Worm (Caenorhabditis elegans) whole organism, L2 larva: ENCODE measurements around the gene H13N06.7.

ENCODE experiments used
- C34F6.9 ChIP-seq: fragments of 150-350 bp; optimal IDR thresholded peaks from 2 replicates; lab custom pipeline; 2014; ENCODE audit warnings: missing biosample characterization, missing genetic modification characterization
- F13H6.1 ChIP-seq: sonication (generic microtip); optimal IDR thresholded peaks from 2 replicates; lab custom pipeline; 2016; ENCODE audit warnings: missing genetic modification characterization, missing compliant biosample characterization
- R02D3.7 ChIP-seq: fragments of 150-350 bp; optimal IDR thresholded peaks from 2 replicates; lab custom pipeline; 2014; ENCODE audit warnings: missing biosample characterization, missing genetic modification characterization
- Y55F3AM.14 ChIP-seq: fragments of 200-800 bp; sonication (Bioruptor generic); optimal IDR thresholded peaks from 2 replicates; lab custom pipeline; 2018; ENCODE audit warnings: mild to moderate bottlenecking, missing genetic modification characterization, missing compliant biosample characterization
- ZK546.5 ChIP-seq: sonication (generic microtip); optimal IDR thresholded peaks from 2 replicates; lab custom pipeline; 2017; ENCODE audit warnings: missing biosample characterization, missing genetic modification characterization
- aly-2 ChIP-seq: fragments of 150-350 bp; optimal IDR thresholded peaks from 2 replicates; lab custom pipeline; 2014; ENCODE audit warnings: missing biosample characterization, missing genetic modification characterization
- ama-1 ChIP-seq: fragments of 150-350 bp; optimal IDR thresholded peaks from 2 replicates; lab custom pipeline; 2018; ENCODE audit warnings: inconsistent platforms
- ceh-82 ChIP-seq: fragments of 150-350 bp; optimal IDR thresholded peaks from 2 replicates; lab custom pipeline; 2014; ENCODE audit warnings: missing biosample characterization, missing genetic modification characterization
- crh-2 ChIP-seq: sonication (generic microtip); optimal IDR thresholded peaks from 2 replicates; lab custom pipeline; 2017; ENCODE audit warnings: missing biosample characterization, missing genetic modification characterization
- dmd-4 ChIP-seq: sonication (generic microtip); optimal IDR thresholded peaks from 2 replicates; lab custom pipeline; 2017; ENCODE audit warnings: missing biosample characterization, missing genetic modification characterization
- egl-27 ChIP-seq: sonication (generic microtip); optimal IDR thresholded peaks from 3 replicates; lab custom pipeline; 2017; ENCODE audit warnings: missing biosample characterization, missing genetic modification reagents, missing genetic modification characterization
- elt-1 ChIP-seq: fragments of 150-350 bp; optimal IDR thresholded peaks from 2 replicates; lab custom pipeline; 2014; ENCODE audit warnings: missing biosample characterization, missing genetic modification characterization
- elt-3 ChIP-seq: sonication (generic microtip); optimal IDR thresholded peaks from 2 replicates; lab custom pipeline; 2017; ENCODE audit warnings: missing biosample characterization, missing genetic modification characterization
- fos-1 ChIP-seq: fragments of 150-350 bp; optimal IDR thresholded peaks from 2 replicates; lab custom pipeline; 2014; ENCODE audit warnings: missing biosample characterization, missing genetic modification characterization
- gmeb-1 ChIP-seq: fragments of 150-350 bp; optimal IDR thresholded peaks from 2 replicates; lab custom pipeline; 2014; ENCODE audit warnings: missing biosample characterization, missing genetic modification characterization
- lin-11 ChIP-seq: fragments of 150-350 bp; sonication (generic microtip); optimal IDR thresholded peaks from 2 replicates; lab custom pipeline; 2014; ENCODE audit warnings: missing biosample characterization, missing genetic modification characterization, inconsistent platforms, mixed read lengths
- lin-39 ChIP-seq: fragments of 150-350 bp; optimal IDR thresholded peaks from 2 replicates; lab custom pipeline; 2014; ENCODE audit warnings: missing biosample characterization, missing genetic modification reagents, missing genetic modification characterization
- lsy-2 ChIP-seq, 2 experiments: fragments of 150-350 bp in 1 of 2; sonication (generic microtip) in 1 of 2; optimal IDR thresholded peaks; 2 replicates each; lab custom pipeline; 2014 to 2017; ENCODE audit warnings: missing biosample characterization in 2 of 2, missing genetic modification characterization in 2 of 2
- mab-5 ChIP-seq: fragments of 150-350 bp; optimal IDR thresholded peaks from 2 replicates; lab custom pipeline; 2014; ENCODE audit warnings: missing biosample characterization, missing genetic modification characterization
- mbf-1 ChIP-seq: sonication (generic microtip); optimal IDR thresholded peaks from 2 replicates; lab custom pipeline; 2017; ENCODE audit warnings: missing biosample characterization, missing genetic modification characterization
- mdl-1 ChIP-seq, 2 experiments: fragments of 150-350 bp in 1 of 2; sonication (generic microtip) in 1 of 2; optimal IDR thresholded peaks; 2 replicates each; lab custom pipeline; 2017; ENCODE audit warnings: missing biosample characterization in 2 of 2, missing genetic modification characterization in 2 of 2
- nhr-10 ChIP-seq: sonication (generic microtip); optimal IDR thresholded peaks from 2 replicates; lab custom pipeline; 2017; ENCODE audit warnings: missing biosample characterization, missing genetic modification characterization
- nhr-11 ChIP-seq: fragments of 150-350 bp; optimal IDR thresholded peaks from 2 replicates; lab custom pipeline; 2014; ENCODE audit warnings: missing biosample characterization, missing genetic modification characterization
- nhr-12 ChIP-seq: fragments of 150-350 bp; optimal IDR thresholded peaks from 2 replicates; lab custom pipeline; 2014; ENCODE audit warnings: missing biosample characterization, missing genetic modification characterization
- nhr-129 ChIP-seq: fragments of 150-350 bp; optimal IDR thresholded peaks from 2 replicates; lab custom pipeline; 2014; ENCODE audit warnings: missing biosample characterization, missing genetic modification characterization
- nhr-21 ChIP-seq: fragments of 150-350 bp; optimal IDR thresholded peaks from 2 replicates; lab custom pipeline; 2014; ENCODE audit warnings: missing biosample characterization, missing genetic modification characterization
- nhr-23 ChIP-seq: fragments of 150-350 bp; optimal IDR thresholded peaks from 2 replicates; lab custom pipeline; 2014; ENCODE audit warnings: missing biosample characterization, missing genetic modification reagents, missing genetic modification characterization
- nhr-237 ChIP-seq: fragments of 150-350 bp; optimal IDR thresholded peaks from 2 replicates; lab custom pipeline; 2014; ENCODE audit warnings: missing biosample characterization, missing genetic modification characterization
- nhr-25 ChIP-seq: fragments of 150-350 bp; sonication (generic microtip); optimal IDR thresholded peaks from 3 replicates; lab custom pipeline; 2014; ENCODE audit warnings: missing biosample characterization, missing genetic modification characterization
- nhr-6 ChIP-seq: fragments of 150-350 bp; optimal IDR thresholded peaks from 2 replicates; lab custom pipeline; 2014; ENCODE audit warnings: missing biosample characterization, missing genetic modification characterization
- peb-1 ChIP-seq: fragments of 150-350 bp; optimal IDR thresholded peaks from 2 replicates; lab custom pipeline; 2014; ENCODE audit warnings: missing biosample characterization, missing genetic modification characterization
- sem-4 ChIP-seq: fragments of 150-350 bp; optimal IDR thresholded peaks from 2 replicates; lab custom pipeline; 2014; ENCODE audit warnings: missing biosample characterization, missing genetic modification reagents, missing genetic modification characterization
- skn-1 ChIP-seq: sonication (generic microtip); optimal IDR thresholded peaks from 2 replicates; lab custom pipeline; 2017; ENCODE audit warnings: missing biosample characterization, missing genetic modification characterization
- sma-9 ChIP-seq, 2 experiments: fragments of 150-350 bp in 1 of 2; sonication (generic microtip) in 1 of 2; optimal IDR thresholded peaks; 2 replicates each; lab custom pipeline; 2014 to 2016; ENCODE audit warnings: missing genetic modification characterization in 2 of 2, mild to moderate bottlenecking in 1 of 2, missing biosample characterization in 1 of 2, missing compliant biosample characterization in 1 of 2, missing genetic modification reagents in 1 of 2, moderate library complexity in 1 of 2
- snpc-4 ChIP-seq: fragments of 150-350 bp; optimal IDR thresholded peaks from 2 replicates; lab custom pipeline; 2014; ENCODE audit warnings: missing biosample characterization, missing genetic modification characterization
- unc-39 ChIP-seq: fragments of 150-350 bp; optimal IDR thresholded peaks from 2 replicates; lab custom pipeline; 2014; ENCODE audit warnings: missing biosample characterization, missing genetic modification characterization
- unc-55 ChIP-seq: fragments of 150-350 bp; sonication (generic microtip); optimal IDR thresholded peaks from 3 replicates; lab custom pipeline; 2014; ENCODE audit warnings: missing biosample characterization, missing genetic modification reagents, missing genetic modification characterization
- unc-62 ChIP-seq: fragments of 150-350 bp; optimal IDR thresholded peaks from 2 replicates; lab custom pipeline; 2014; ENCODE audit warnings: missing biosample characterization, missing genetic modification reagents, missing genetic modification characterization
- zag-1 ChIP-seq: fragments of 150-350 bp; optimal IDR thresholded peaks from 2 replicates; lab custom pipeline; 2014; ENCODE audit warnings: missing biosample characterization, missing genetic modification characterization
- ztf-1 ChIP-seq: fragments of 200-800 bp; sonication (Bioruptor generic); conservative IDR thresholded peaks from 2 replicates; pipeline ENCODE4 v1.3.6; 2022; ENCODE audit warnings: missing genetic modification characterization, missing compliant biosample characterization
- ztf-11 ChIP-seq: sonication (generic microtip); optimal IDR thresholded peaks from 2 replicates; lab custom pipeline; 2017; ENCODE audit warnings: missing biosample characterization, missing genetic modification characterization
- ztf-4 ChIP-seq: fragments of 150-350 bp; optimal IDR thresholded peaks from 2 replicates; lab custom pipeline; 2014; ENCODE audit warnings: missing biosample characterization, missing genetic modification characterization

Gene H13N06.7

ce11 chrX:15536017-15536416, 33.1 kb downstream of the H13N06.7 start (continued):
- TF ChIP-seq nhr-6 (tag; lab: Kevin White, UChicago) (peak; percentile 1), lsy-2 (tag; optimal IDR thresholded peaks at IDR 0.05; lab: Kevin White, UChicago) (peak in 1 of 2 experiments; percentile 27), unc-39 (tag; lab: Kevin White, UChicago) (no peak), lin-39 (tag; lab: Kevin White, UChicago) (no peak), sem-4 (tag; lab: Kevin White, UChicago) (no peak), ztf-11 (tag; lab: Kevin White, UChicago) (no peak), peb-1 (tag; lab: Kevin White, UChicago) (no peak), ama-1 (lab: Kevin White, UChicago) (no peak), egl-27 (tag; lab: Kevin White, UChicago) (no peak), ztf-4 (tag; lab: Kevin White, UChicago) (peak; percentile 4), C34F6.9 (tag; lab: Kevin White, UChicago) (peak; percentile 52), nhr-25 (tag; lab: Kevin White, UChicago) (no peak), nhr-23 (tag; lab: Kevin White, UChicago) (no peak), nhr-129 (tag; lab: Kevin White, UChicago) (peak; percentile 53), nhr-21 (tag; lab: Kevin White, UChicago) (peak; percentile 35), mab-5 (tag; lab: Kevin White, UChicago) (no peak), Y55F3AM.14 (no peak), lin-11 (tag; lab: Kevin White, UChicago) (no peak)

- TF ChIP-seq skn-1 (tag; lab: Kevin White, UChicago) = no peak
- TF ChIP-seq aly-2 (tag; lab: Kevin White, UChicago) = no peak
- no peak for TF ChIP-seq sem-4 (tag; lab: Kevin White, UChicago)
- no peak for TF ChIP-seq unc-55 (GFP tag; lab: Kevin White, UChicago)
- TF ChIP-seq ama-1 (lab: Kevin White, UChicago) = no peak
- no peak for TF ChIP-seq lsy-2 (tag; optimal IDR thresholded peaks at IDR 0.05; lab: Kevin White, UChicago)
- TF ChIP-seq nhr-12 (tag; lab: Kevin White, UChicago) = no peak
- no peak for TF ChIP-seq F13H6.1 (tag; lab: Kevin White, UChicago)
Observed at ce11 chrX:15537362-15537761, 34.4 kb downstream of the H13N06.7 start, which contains the start of the genes olrn-1 and C02C6.14. TSS of gene olrn-1 (plus strand) at chrX:15537662. TSS of gene C02C6.14 (plus strand) at chrX:15537665.

ce11 chrX:15539299-15539698, 36.4 kb downstream of the H13N06.7 start:
- TF ChIP-seq mdl-1 (tag; optimal IDR thresholded peaks at IDR 0.05; lab: Kevin White, UChicago) (no peak), mbf-1 (tag; lab: Kevin White, UChicago) (no peak), egl-27 (tag; lab: Kevin White, UChicago) (no peak), ZK546.5 (tag; lab: Kevin White, UChicago) (no peak)

- TF ChIP-seq ztf-4 (tag; lab: Kevin White, UChicago) (peak; percentile 28), sma-9 (GFP tag; optimal IDR thresholded peaks at IDR 0.05; lab: Kevin White, UChicago) (no peak), sma-9 (tag; optimal IDR thresholded peaks at IDR 0.05; lab: Kevin White, UChicago) (no peak), unc-62 (GFP tag; lab: Kevin White, UChicago) (no peak)
Observed at ce11 chrX:15541437-15541836, 38.5 kb downstream of the H13N06.7 start.

ce11 chrX:15544671-15545070, 41.7 kb downstream of the H13N06.7 start:
- TF ChIP-seq lin-11 (tag; lab: Kevin White, UChicago) (no peak), zag-1 (no peak), ztf-4 (tag; lab: Kevin White, UChicago) (no peak), dmd-4 (tag; lab: Kevin White, UChicago) (no peak), unc-55 (GFP tag; lab: Kevin White, UChicago) (no peak), R02D3.7 (tag; lab: Kevin White, UChicago) (no peak), nhr-10 (tag; lab: Kevin White, UChicago) (no peak), nhr-129 (tag; lab: Kevin White, UChicago) (peak; percentile 2), ZK546.5 (tag; lab: Kevin White, UChicago) (no peak), skn-1 (tag; lab: Kevin White, UChicago) (no peak), unc-62 (GFP tag; lab: Kevin White, UChicago) (no peak), peb-1 (tag; lab: Kevin White, UChicago) (no peak), mdl-1 (tag; optimal IDR thresholded peaks at IDR 0.05; lab: Kevin White, UChicago) (no peak), ama-1 (lab: Kevin White, UChicago) (no peak), snpc-4 (tag; lab: Kevin White, UChicago) (no peak), fos-1 (tag; lab: Kevin White, UChicago) (peak; percentile 38), mbf-1 (tag; lab: Kevin White, UChicago) (no peak), crh-2 (tag; lab: Kevin White, UChicago) (peak; percentile 11), aly-2 (tag; lab: Kevin White, UChicago) (no peak), Y55F3AM.14 (no peak), ztf-1 (GFP tag; lab: Robert Waterston, UW) (no peak), ceh-82 (no peak), mab-5 (tag; lab: Kevin White, UChicago) (no peak), elt-1 (tag; lab: Kevin White, UChicago) (no peak), sem-4 (tag; lab: Kevin White, UChicago) (no peak), sma-9 (GFP tag; optimal IDR thresholded peaks at IDR 0.05; lab: Kevin White, UChicago) (peak; percentile 23), sma-9 (tag; optimal IDR thresholded peaks at IDR 0.05; lab: Kevin White, UChicago) (no peak), elt-3 (tag; lab: Kevin White, UChicago) (no peak), nhr-237 (no peak), nhr-11 (tag; lab: Kevin White, UChicago) (no peak), gmeb-1 (tag; lab: Kevin White, UChicago) (no peak), nhr-12 (tag; lab: Kevin White, UChicago) (no peak), nhr-25 (tag; lab: Kevin White, UChicago) (no peak), lin-39 (tag; lab: Kevin White, UChicago) (no peak)
